Worm (Caenorhabditis elegans) whole organism, L3 larva: Measurements from ENCODE around the gene C52E4.7.

Experiments
- ceh-16 ChIP-seq: sonication (generic microtip); optimal IDR thresholded peaks from 2 replicates; lab custom pipeline; 2017; ENCODE audit warnings: missing biosample characterization, missing genetic modification characterization
- ceh-82 ChIP-seq: fragments of 150-350 bp; optimal IDR thresholded peaks from 2 replicates; lab custom pipeline; 2014; ENCODE audit warnings: missing biosample characterization, missing genetic modification characterization
- ceh-9 ChIP-seq: sonication (generic microtip); optimal IDR thresholded peaks from 2 replicates; lab custom pipeline; 2018; ENCODE audit warnings: missing biosample characterization, missing genetic modification characterization
- egl-27 ChIP-seq: sonication (generic microtip); optimal IDR thresholded peaks from 4 replicates; lab custom pipeline; 2017; ENCODE audit warnings: missing biosample characterization, missing genetic modification reagents, missing genetic modification characterization
- egl-5 ChIP-seq: fragments of 150-350 bp; optimal IDR thresholded peaks from 2 replicates; lab custom pipeline; 2017; ENCODE audit warnings: missing biosample characterization, missing genetic modification reagents, missing genetic modification characterization, inconsistent platforms
- eor-1 ChIP-seq, 2 experiments: fragments of 150-350 bp; optimal IDR thresholded peaks; 2 replicates each; lab custom pipeline; 2014 to 2018; ENCODE audit warnings: missing biosample characterization in 2 of 2, missing genetic modification characterization in 2 of 2
- fkh-10 ChIP-seq: sonication (generic microtip); optimal IDR thresholded peaks from 2 replicates; lab custom pipeline; 2017; ENCODE audit warnings: missing biosample characterization, missing genetic modification reagents, missing genetic modification characterization
- fkh-2 ChIP-seq: fragments of 150-350 bp; optimal IDR thresholded peaks from 2 replicates; lab custom pipeline; 2014; ENCODE audit warnings: missing biosample characterization, missing genetic modification reagents, missing genetic modification characterization
- jun-1 ChIP-seq: fragments of 150-350 bp; optimal IDR thresholded peaks from 2 replicates; lab custom pipeline; 2014; ENCODE audit warnings: missing biosample characterization, missing genetic modification reagents, missing genetic modification characterization
- lin-39 ChIP-seq: fragments of 150-350 bp; optimal IDR thresholded peaks from 2 replicates; lab custom pipeline; 2018; ENCODE audit warnings: missing biosample characterization, missing genetic modification reagents, missing genetic modification characterization
- nhr-11 ChIP-seq: fragments of 150-350 bp; optimal IDR thresholded peaks from 2 replicates; lab custom pipeline; 2014; ENCODE audit warnings: missing biosample characterization, missing genetic modification characterization
- nhr-12 ChIP-seq: fragments of 150-350 bp; optimal IDR thresholded peaks from 2 replicates; lab custom pipeline; 2014; ENCODE audit warnings: missing biosample characterization, missing genetic modification characterization
- nhr-23 ChIP-seq: fragments of 150-350 bp; optimal IDR thresholded peaks from 2 replicates; lab custom pipeline; 2014; ENCODE audit warnings: missing biosample characterization, missing genetic modification reagents, missing genetic modification characterization
- nhr-25 ChIP-seq: sonication (generic microtip); optimal IDR thresholded peaks from 2 replicates; lab custom pipeline; 2017; ENCODE audit warnings: missing biosample characterization, missing genetic modification characterization
- nhr-28 ChIP-seq: fragments of 150-350 bp; optimal IDR thresholded peaks from 2 replicates; lab custom pipeline; 2014; ENCODE audit warnings: missing biosample characterization, missing genetic modification characterization
- nhr-67 ChIP-seq: fragments of 150-350 bp; optimal IDR thresholded peaks from 2 replicates; lab custom pipeline; 2014; ENCODE audit warnings: missing biosample characterization, missing genetic modification characterization
- nhr-76 ChIP-seq: fragments of 150-350 bp; sonication (generic microtip); optimal IDR thresholded peaks from 5 replicates; lab custom pipeline; 2014; ENCODE audit warnings: missing biosample characterization, missing genetic modification characterization
- nhr-77 ChIP-seq: fragments of 150-350 bp; optimal IDR thresholded peaks from 2 replicates; lab custom pipeline; 2014; ENCODE audit warnings: missing biosample characterization, missing genetic modification characterization
- pha-4 ChIP-seq: fragments of 150-350 bp; optimal IDR thresholded peaks from 2 replicates; lab custom pipeline; 2014; ENCODE audit warnings: missing biosample characterization, missing genetic modification reagents, missing genetic modification characterization
- pqm-1 ChIP-seq: fragments of 150-350 bp; optimal IDR thresholded peaks from 2 replicates; lab custom pipeline; 2017; ENCODE audit warnings: missing biosample characterization, missing genetic modification characterization, inconsistent platforms
- tbx-2 ChIP-seq: sonication (generic microtip); optimal IDR thresholded peaks from 2 replicates; lab custom pipeline; 2016; ENCODE audit warnings: mild to moderate bottlenecking, missing genetic modification characterization, missing compliant biosample characterization
- unc-39 ChIP-seq: sonication (generic microtip); optimal IDR thresholded peaks from 4 replicates; lab custom pipeline; 2017; ENCODE audit warnings: missing biosample characterization, missing genetic modification characterization
- zag-1 ChIP-seq: fragments of 150-350 bp; optimal IDR thresholded peaks from 2 replicates; lab custom pipeline; 2014; ENCODE audit warnings: missing biosample characterization, missing genetic modification characterization

The C52E4.7 gene

DNA sequence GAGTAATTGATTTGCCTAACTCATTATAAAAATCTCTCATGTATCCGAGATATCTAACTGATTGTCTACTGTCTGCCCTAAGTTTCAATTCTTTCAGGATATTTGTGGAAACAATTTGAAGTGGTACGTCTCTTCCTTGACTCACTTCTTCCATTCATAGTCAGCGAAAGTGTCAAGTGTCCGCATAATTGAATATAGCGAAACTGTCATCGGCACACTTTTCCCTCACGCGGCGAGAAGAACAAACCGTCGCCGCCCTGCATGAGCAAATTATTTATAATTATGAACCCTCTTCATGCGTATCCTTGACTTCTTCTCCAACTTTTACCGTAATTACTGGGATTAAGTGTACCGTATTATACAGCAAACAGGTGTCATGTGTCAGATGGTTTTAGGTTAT is 45.5 kb upstream of the C52E4.7 start:
- no peak for TF ChIP-seq nhr-23
- no peak for TF ChIP-seq pha-4 (tag; lab: Kevin White, UChicago)
- TF ChIP-seq jun-1 (tag; lab: Kevin White, UChicago), result no peak
- TF ChIP-seq tbx-2, result no peak
- no peak for TF ChIP-seq nhr-12 (tag; lab: Kevin White, UChicago)
- no peak for TF ChIP-seq unc-39
- TF ChIP-seq nhr-77, result no peak
- no peak for TF ChIP-seq nhr-11 (tag; lab: Kevin White, UChicago)
- no peak for TF ChIP-seq ceh-9
- TF ChIP-seq zag-1, result no peak
- TF ChIP-seq pqm-1 (tag; lab: Kevin White, UChicago), result no peak
- no peak for TF ChIP-seq nhr-67 (tag; lab: Kevin White, UChicago)
- TF ChIP-seq ceh-82 (tag; lab: Kevin White, UChicago), result no peak
- no peak for TF ChIP-seq nhr-25 (tag; lab: Kevin White, UChicago)

ce11 chrV:11949509-11950117 is 44.5 kb upstream of the C52E4.7 start:
- no peak for TF ChIP-seq eor-1 (tag; optimal IDR thresholded peaks at IDR 0.05; lab: Kevin White, UChicago)
- TF ChIP-seq lin-39 (tag; lab: Kevin White, UChicago), result peak; percentile 31

- TF ChIP-seq pha-4 (tag; lab: Kevin White, UChicago) (peak; percentile 67), ceh-16 (tag; lab: Kevin White, UChicago) (no peak)
These were observed 42.9 kb upstream of the C52E4.7 start for ce11 chrV:11951227-11951626.

ce11 chrV:11952854-11953447 is 41.1 kb upstream of the C52E4.7 start:
- TF ChIP-seq unc-39, result no peak
- TF ChIP-seq pha-4 (tag; lab: Kevin White, UChicago), result peak; percentile 12
- no peak for TF ChIP-seq egl-27

ce11 chrV:11953621-11954020 is 40.5 kb upstream of the C52E4.7 start:
- TF ChIP-seq nhr-76 (tag; lab: Kevin White, UChicago), result no peak
- TF ChIP-seq fkh-2 (tag; lab: Kevin White, UChicago), result no peak
- no peak for TF ChIP-seq pqm-1 (tag; lab: Kevin White, UChicago)
- peak; percentile 81 for TF ChIP-seq fkh-10 (GFP tag; lab: Kevin White, UChicago)
- no peak for TF ChIP-seq egl-27

ce11 chrV:11955617-11956016 is 38.5 kb upstream of the C52E4.7 start:
- TF ChIP-seq ceh-9 (no peak), egl-5 (peak; percentile 10), nhr-28 (tag; lab: Kevin White, UChicago) (no peak), pha-4 (tag; lab: Kevin White, UChicago) (no peak)

- no peak for TF ChIP-seq nhr-28 (tag; lab: Kevin White, UChicago)
- TF ChIP-seq ceh-9, result peak; percentile 26
These were observed 35.5 kb upstream of the C52E4.7 start, which contains the start of gene F58H1.5 for ce11 chrV:11958343-11959291. Gene F58H1.5, plus strand, starts transcription at chrV:11958393.

DNA sequence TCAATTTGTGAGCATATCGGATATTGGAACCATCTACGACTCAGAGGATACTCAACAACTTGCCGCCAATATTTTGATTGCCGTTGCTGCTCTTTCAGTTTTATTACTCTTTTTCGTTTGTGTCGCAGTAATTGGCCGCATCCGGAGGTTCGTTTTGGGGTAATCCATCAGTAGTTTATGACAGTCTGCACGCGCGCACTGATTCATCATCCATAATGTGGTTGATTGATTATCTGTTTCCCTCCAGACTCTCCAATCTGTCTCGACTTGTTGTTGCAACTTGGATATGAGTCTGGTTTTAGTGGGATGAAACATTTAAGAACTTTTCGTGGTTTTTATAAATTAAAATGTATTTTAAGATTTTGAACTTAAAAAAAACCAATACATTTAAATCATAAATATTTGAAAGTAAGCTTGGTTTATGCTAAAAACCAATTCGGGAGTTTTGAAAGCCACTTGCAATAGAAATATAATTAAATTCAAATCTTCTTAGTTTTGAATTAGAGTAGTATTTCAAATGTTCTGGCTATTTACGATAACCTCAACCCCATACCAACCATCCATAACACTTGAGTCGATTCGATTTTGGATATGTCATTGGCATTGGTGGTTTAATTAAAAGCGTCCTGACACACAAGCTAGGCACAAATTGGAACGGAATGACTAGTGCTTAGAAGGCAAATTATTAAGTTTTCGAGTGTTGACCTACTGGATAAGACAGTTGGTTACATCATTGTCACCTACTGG is 33.8 kb upstream of the C52E4.7 start:
- TF ChIP-seq lin-39 (tag; lab: Kevin White, UChicago) (peak; percentile 38), eor-1 (tag; optimal IDR thresholded peaks at IDR 0.05; lab: Kevin White, UChicago) (no peak)
